Worm (Caenorhabditis elegans) whole organism, early embryonic: Measurements from ENCODE around the gene Y55F3C.9.

Experiments used
- aly-1 ChIP-seq: sonication (generic microtip); optimal IDR thresholded peaks from 2 replicates; lab custom pipeline; 2016; ENCODE audit warnings: missing genetic modification characterization, missing compliant biosample characterization
- ama-1 ChIP-seq: fragments of 150-350 bp; optimal IDR thresholded peaks from 2 replicates; lab custom pipeline; 2014
- ets-7 ChIP-seq: sonication (generic microtip); optimal IDR thresholded peaks from 2 replicates; lab custom pipeline; 2016; ENCODE audit warnings: missing genotype, missing genetic modification characterization, missing compliant biosample characterization
- flt-1 ChIP-seq: fragments of 200-800 bp; sonication (Bioruptor generic); IDR thresholded peaks from 2 replicates; pipeline ENCODE4 v1.3.6; 2022; ENCODE audit warnings: missing genetic modification characterization, missing compliant biosample characterization
- scrt-1 ChIP-seq: fragments of 200-800 bp; sonication (Bioruptor generic); IDR thresholded peaks from 2 replicates; pipeline ENCODE4 v1.3.6; 2022; ENCODE audit warnings: missing genetic modification characterization, missing compliant biosample characterization
- tbx-37 ChIP-seq: fragments of 200-800 bp; sonication (Bioruptor generic); conservative IDR thresholded peaks from 2 replicates; pipeline ENCODE4 v1.3.6; 2022; ENCODE audit warnings: missing genetic modification reagents, missing genetic modification characterization, missing compliant biosample characterization

- TF ChIP-seq tbx-37 (GFP tag; lab: Robert Waterston, UW) (no peak), flt-1 (no peak), ets-7 (tag; lab: Kevin White, UChicago) (no peak), ama-1 (lab: Kevin White, UChicago) (no peak), scrt-1 (GFP tag; lab: Robert Waterston, UW) (no peak), aly-1 (tag; lab: Kevin White, UChicago) (no peak)
Observed at ce11 chrIV:730937-731336, 2.9 kb upstream of the Y55F3C.9 start, which contains the start of gene srt-24.
